Fruit fly (Drosophila melanogaster) whole organism, embryonic: Measurements from ENCODE around the gene Atat.

Experiments used
- CG10366 ChIP-seq: fragments of 200-800 bp; sonication (Bioruptor generic); IDR thresholded peaks from 2 replicates; pipeline ENCODE4 v1.3.6; 2022; ENCODE audit warnings: missing biosample characterization, missing genetic modification characterization
- CG10543 ChIP-seq: fragments of 200-800 bp; sonication (Bioruptor generic); optimal IDR thresholded peaks from 3 replicates; lab custom pipeline; 2017; ENCODE audit warnings: missing biosample characterization, mild to moderate bottlenecking, missing genetic modification characterization, moderate library complexity
- CG10979 ChIP-seq: fragments of 200-800 bp; sonication (Bioruptor generic); optimal IDR thresholded peaks from 2 replicates; lab custom pipeline; 2018; ENCODE audit warnings: missing biosample characterization, mild to moderate bottlenecking, missing genetic modification characterization, moderate library complexity
- CG11504 ChIP-seq: fragments of 200-800 bp; sonication (Bioruptor generic); optimal IDR thresholded peaks from 3 replicates; lab custom pipeline; 2019; ENCODE audit warnings: missing biosample characterization, mild to moderate bottlenecking, missing genetic modification characterization, moderate library complexity
- CG11696 ChIP-seq: fragments of 200-800 bp; sonication (Bioruptor generic); IDR thresholded peaks from 2 replicates; pipeline ENCODE4 v1.3.6; 2022; ENCODE audit warnings: missing biosample characterization, missing genetic modification characterization
- CG13287 ChIP-seq: fragments of 200-800 bp; sonication (Bioruptor generic); IDR thresholded peaks from 2 replicates; pipeline ENCODE4 v1.3.6; 2022; ENCODE audit warnings: missing biosample characterization, missing genetic modification characterization; ENCODE audit not compliant: partially characterized antibody
- CG13775 ChIP-seq: fragments of 200-800 bp; sonication (Bioruptor generic); optimal IDR thresholded peaks from 3 replicates; lab custom pipeline; 2017; ENCODE audit warnings: missing biosample characterization, mild to moderate bottlenecking, missing genetic modification characterization
- CG15269 ChIP-seq: fragments of 200-800 bp; sonication (Bioruptor generic); optimal IDR thresholded peaks from 2 replicates; lab custom pipeline; 2018; ENCODE audit warnings: missing biosample characterization, mild to moderate bottlenecking, missing genetic modification characterization, moderate library complexity
- CG1603 ChIP-seq: fragments of 200-800 bp; sonication (Bioruptor generic); optimal IDR thresholded peaks from 2 replicates; lab custom pipeline; 2019; ENCODE audit warnings: missing biosample characterization, mild to moderate bottlenecking, missing genetic modification characterization, moderate library complexity
- CG17361 ChIP-seq: fragments of 200-800 bp; sonication (Bioruptor generic); IDR thresholded peaks from 3 replicates; pipeline ENCODE4 v1.3.6; 2022; ENCODE audit warnings: missing biosample characterization, missing genetic modification characterization
- CG1792 ChIP-seq: fragments of 200-800 bp; sonication (Bioruptor generic); optimal IDR thresholded peaks from 2 replicates; lab custom pipeline; 2016; ENCODE audit warnings: missing biosample characterization, missing genetic modification characterization
- CG2129 ChIP-seq: fragments of 200-800 bp; sonication (Bioruptor generic); IDR thresholded peaks from 2 replicates; pipeline ENCODE4 v1.3.6; 2022; ENCODE audit warnings: missing biosample characterization, missing genetic modification characterization; ENCODE audit not compliant: partially characterized antibody
- CG4360 ChIP-seq: fragments of 200-800 bp; sonication (Bioruptor generic); IDR thresholded peaks from 2 replicates; pipeline ENCODE4 v1.3.6; 2022; ENCODE audit warnings: missing biosample characterization, missing genetic modification characterization
- CG6654 ChIP-seq: fragments of 200-800 bp; sonication (Bioruptor generic); optimal IDR thresholded peaks from 2 replicates; lab custom pipeline; 2017; ENCODE audit warnings: missing biosample characterization, mild to moderate bottlenecking, missing genetic modification characterization
- CG6813 ChIP-seq: fragments of 200-800 bp; sonication (Bioruptor generic); optimal IDR thresholded peaks from 2 replicates; lab custom pipeline; 2017; ENCODE audit warnings: missing biosample characterization, missing genetic modification characterization, mild to moderate bottlenecking, moderate library complexity, missing genetic modification reagents
- CG7357 ChIP-seq: fragments of 200-800 bp; sonication (Bioruptor generic); IDR thresholded peaks from 3 replicates; pipeline ENCODE4 v1.3.6; 2022; ENCODE audit warnings: missing biosample characterization, missing genetic modification characterization
- CG8478 ChIP-seq: fragments of >200 bp; optimal IDR thresholded peaks from 2 replicates; lab custom pipeline; 2018
- CG9797 ChIP-seq: fragments of 200-800 bp; sonication (Bioruptor generic); optimal IDR thresholded peaks from 3 replicates; lab custom pipeline; 2018; ENCODE audit warnings: missing biosample characterization, mild to moderate bottlenecking, missing genetic modification characterization
- Dfd ChIP-seq, 2 experiments: fragments of >200 bp; optimal IDR thresholded peaks; 2 replicates each; lab custom pipeline; 2017; ENCODE audit warnings: missing biosample characterization in 2 of 2, missing genetic modification characterization in 2 of 2
- Ets65A ChIP-seq: fragments of 200-800 bp; sonication (Bioruptor generic); peaks from one replicate; lab custom pipeline; 2016; ENCODE audit warnings: missing biosample characterization, missing genetic modification characterization
- Hr3 ChIP-seq: fragments of 200-800 bp; sonication (Bioruptor generic); optimal IDR thresholded peaks from 3 replicates; lab custom pipeline; 2016; ENCODE audit warnings: missing biosample characterization, missing genetic modification characterization
- MESR4 ChIP-seq: fragments of 200-800 bp; sonication (Bioruptor generic); optimal IDR thresholded peaks from 2 replicates; lab custom pipeline; 2018; ENCODE audit warnings: missing biosample characterization, mild to moderate bottlenecking, missing genetic modification characterization, moderate library complexity
- Med ChIP-seq: fragments of 200-800 bp; sonication (Bioruptor generic); peaks from one replicate; lab custom pipeline; 2016; ENCODE audit warnings: missing biosample characterization, missing genetic modification characterization, mild to moderate bottlenecking, inconsistent platforms, moderate library complexity
- Pdp1 ChIP-seq, 2 experiments: fragments of 200-800 bp; sonication (Bioruptor generic); optimal IDR thresholded peaks; 3 replicates each; lab custom pipeline; 2016; ENCODE audit warnings: missing biosample characterization in 2 of 2, missing genetic modification characterization in 2 of 2, mild to moderate bottlenecking in 1 of 2, moderate library complexity in 1 of 2
- Usf ChIP-seq: fragments of 200-800 bp; sonication (Bioruptor generic); optimal IDR thresholded peaks from 2 replicates; lab custom pipeline; 2017; ENCODE audit warnings: missing genotype, missing biosample characterization, missing genetic modification characterization
- Xbp1 ChIP-seq: fragments of 200-800 bp; sonication (Bioruptor generic); optimal IDR thresholded peaks from 3 replicates; lab custom pipeline; 2016; ENCODE audit warnings: missing biosample characterization, mild to moderate bottlenecking, missing genetic modification characterization
- Xrp1 ChIP-seq: fragments of 200-800 bp; sonication (Bioruptor generic); IDR thresholded peaks from 2 replicates; pipeline ENCODE4 v1.3.6; 2022; ENCODE audit warnings: missing biosample characterization, missing genetic modification characterization
- YL-1 ChIP-seq: fragments of 200-800 bp; sonication (Bioruptor generic); optimal IDR thresholded peaks from 3 replicates; lab custom pipeline; 2017; ENCODE audit warnings: missing biosample characterization, mild to moderate bottlenecking, missing genetic modification characterization
- chm ChIP-seq: fragments of 200-800 bp; sonication (Bioruptor generic); IDR thresholded peaks from 2 replicates; pipeline ENCODE4 v1.3.6; 2022; ENCODE audit warnings: missing biosample characterization, missing genetic modification characterization
- ewg ChIP-seq: fragments of 200-800 bp; sonication (Bioruptor generic); optimal IDR thresholded peaks from 3 replicates; lab custom pipeline; 2017; ENCODE audit warnings: mild to moderate bottlenecking, missing biosample characterization, missing genetic modification reagents, missing genetic modification characterization
- grn ChIP-seq: fragments of 200-800 bp; sonication (Bioruptor generic); optimal IDR thresholded peaks from 3 replicates; lab custom pipeline; 2017; ENCODE audit warnings: missing biosample characterization, missing genetic modification characterization
- hbn ChIP-seq: fragments of 200-800 bp; sonication (Bioruptor generic); IDR thresholded peaks from 2 replicates; pipeline ENCODE4 v1.3.6; 2022; ENCODE audit warnings: missing biosample characterization, missing genetic modification characterization; ENCODE audit not compliant: partially characterized antibody
- hth ChIP-seq: fragments of >200 bp; optimal IDR thresholded peaks from 2 replicates; lab custom pipeline; 2017; ENCODE audit warnings: inconsistent platforms
- kni ChIP-seq: fragments of 200-800 bp; sonication (Bioruptor generic); optimal IDR thresholded peaks from 3 replicates; lab custom pipeline; 2017; ENCODE audit warnings: mild to moderate bottlenecking, missing biosample characterization, missing genetic modification reagents, missing genetic modification characterization
- mam ChIP-seq: fragments of 200-800 bp; sonication (Bioruptor generic); optimal IDR thresholded peaks from 3 replicates; lab custom pipeline; 2016; ENCODE audit warnings: missing biosample characterization, missing genetic modification characterization
- prd ChIP-seq, 3 experiments: fragments of >200 bp in 2 of 3; fragments of 200-800 bp in 1 of 3; sonication (Bioruptor generic) in 1 of 3; optimal IDR thresholded peaks in 2 of 3; IDR thresholded peaks in 1 of 3; 2 replicates in 2 of 3; 3 replicates in 1 of 3; pipeline versions ENCODE4 v1.3.6 to Lab custom; 2017 to 2022; ENCODE audit warnings: missing biosample characterization in 1 of 3, missing genetic modification characterization in 1 of 3
- psq ChIP-seq: fragments of 200-800 bp; sonication (Bioruptor generic); optimal IDR thresholded peaks from 2 replicates; lab custom pipeline; 2017; ENCODE audit warnings: missing biosample characterization, missing genetic modification characterization
- ro ChIP-seq: fragments of 200-800 bp; sonication (Bioruptor generic); IDR thresholded peaks from 2 replicates; pipeline ENCODE4 v1.3.6; 2022; ENCODE audit warnings: missing biosample characterization, missing genetic modification characterization
- ssp ChIP-seq: fragments of 200-800 bp; sonication (Bioruptor generic); IDR thresholded peaks from 2 replicates; pipeline ENCODE4 v1.3.6; 2022; ENCODE audit warnings: missing biosample characterization, missing genetic modification characterization
- tin ChIP-seq: fragments of 200-800 bp; sonication (Bioruptor generic); optimal IDR thresholded peaks from 3 replicates; lab custom pipeline; 2016; ENCODE audit warnings: missing biosample characterization, missing genetic modification characterization
- usp ChIP-seq: fragments of >200 bp; optimal IDR thresholded peaks from 2 replicates; lab custom pipeline; 2017; ENCODE audit warnings: missing biosample characterization, missing genetic modification characterization
- wdn ChIP-seq: fragments of 200-800 bp; sonication (Bioruptor generic); IDR thresholded peaks from 2 replicates; pipeline ENCODE4 v1.3.6; 2022; ENCODE audit warnings: missing biosample characterization, missing genetic modification characterization
- z ChIP-seq: fragments of 200-800 bp; sonication (Bioruptor generic); IDR thresholded peaks from 3 replicates; pipeline ENCODE4 v1.3.6; 2022; ENCODE audit warnings: missing biosample characterization, missing genetic modification characterization

Atat gene

DNA sequence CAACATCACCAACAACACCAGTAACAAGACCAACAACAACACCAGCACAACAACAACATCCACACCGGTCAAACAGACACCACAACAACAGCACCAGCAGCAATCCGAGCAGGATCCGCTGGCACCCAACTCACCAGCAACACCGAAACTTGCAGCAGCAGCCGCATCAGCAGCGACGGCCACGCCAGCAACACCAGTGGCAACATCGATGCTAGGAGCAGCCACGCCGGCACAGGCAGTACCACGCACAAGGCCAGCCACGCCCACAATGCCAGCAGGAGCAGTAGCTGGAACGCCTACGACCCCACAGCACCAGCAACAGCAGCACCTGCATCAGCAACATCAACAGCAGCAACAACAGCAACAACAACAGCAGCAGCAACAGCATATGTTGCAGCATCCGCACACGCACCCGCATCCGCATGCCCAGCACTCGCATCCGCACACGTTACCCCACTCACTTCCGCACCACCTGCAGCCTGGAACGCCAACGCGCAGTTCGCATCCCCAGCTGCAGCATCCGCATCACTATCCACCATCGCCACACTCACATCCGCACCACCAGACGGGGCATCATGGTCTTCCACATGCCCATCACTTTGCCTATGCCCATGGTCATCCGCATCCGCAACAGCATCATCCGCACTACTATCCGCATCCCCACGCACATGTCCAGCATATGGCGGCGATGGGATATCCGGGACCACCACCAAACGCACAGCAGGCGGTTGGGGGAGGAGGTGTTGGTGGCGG is 44.8 kb upstream of the Atat start:
- no peak for TF ChIP-seq Pdp1 (GFP tag; optimal IDR thresholded peaks at IDR 0.05; lab: Kevin White, UChicago)
- no peak for TF ChIP-seq Hr3 (GFP tag; lab: Kevin White, UChicago)
- no peak for TF ChIP-seq kni (GFP tag; lab: Kevin White, UChicago)
- TF ChIP-seq z (GFP tag; lab: Robert Waterston, UW) = no peak
- TF ChIP-seq Xbp1 (GFP tag; lab: Kevin White, UChicago) = no peak
- TF ChIP-seq psq (GFP tag; lab: Kevin White, UChicago) = no peak
- no peak for TF ChIP-seq YL-1
- no peak for TF ChIP-seq CG1792 (GFP tag; lab: Kevin White, UChicago)
- TF ChIP-seq CG6654 (GFP tag; lab: Kevin White, UChicago) = no peak
- peak in 1 of 2 experiments; percentile 90 for TF ChIP-seq Dfd (GFP tag; optimal IDR thresholded peaks at IDR 0.05; lab: Kevin White, UChicago)
- TF ChIP-seq Ets65A = peak; percentile 93
- no peak for TF ChIP-seq hbn (GFP tag; lab: Robert Waterston, UW)
- no peak for TF ChIP-seq CG6813 (GFP tag; lab: Kevin White, UChicago)
- TF ChIP-seq ro = no peak
- TF ChIP-seq CG4360 (GFP tag; lab: Robert Waterston, UW) = peak; percentile 25; the same call in 1 of the 2 replicates
- no peak for TF ChIP-seq wdn
- no peak for TF ChIP-seq mam (GFP tag; lab: Kevin White, UChicago)
- no peak for TF ChIP-seq MESR4 (GFP tag; lab: Kevin White, UChicago)
- no peak for TF ChIP-seq prd (optimal IDR thresholded peaks at IDR 0.05; lab: Kevin White, UChicago)
- no peak for TF ChIP-seq prd (GFP tag; IDR thresholded peaks at IDR 0.05; lab: Robert Waterston, UW)
- TF ChIP-seq CG17361 (GFP tag; lab: Robert Waterston, UW) = no peak
- TF ChIP-seq tin = no peak
- TF ChIP-seq CG10543 (GFP tag; lab: Kevin White, UChicago) = no peak
- TF ChIP-seq Xrp1 (GFP tag; lab: Robert Waterston, UW) = no peak
- no peak for TF ChIP-seq CG11696
- no peak for TF ChIP-seq ewg (GFP tag; lab: Kevin White, UChicago)
- no peak for TF ChIP-seq CG2129
- no peak for TF ChIP-seq CG7357 (GFP tag; lab: Robert Waterston, UW)
- TF ChIP-seq CG8478 (lab: Kevin White, UChicago) = peak; percentile 66
- TF ChIP-seq grn (GFP tag; lab: Kevin White, UChicago) = no peak
- no peak for TF ChIP-seq CG10979 (tag; lab: Kevin White, UChicago)
- no peak for TF ChIP-seq CG10366 (GFP tag; lab: Robert Waterston, UW)
- no peak for TF ChIP-seq CG9797 (GFP tag; lab: Kevin White, UChicago)
- no peak for TF ChIP-seq hth (lab: Kevin White, UChicago)
- no peak for TF ChIP-seq CG11504
- no peak for TF ChIP-seq CG1603 (tag; lab: Kevin White, UChicago)
- TF ChIP-seq ssp (GFP tag; lab: Robert Waterston, UW) = no peak
- TF ChIP-seq Usf (GFP tag; lab: Kevin White, UChicago) = no peak
- no peak for TF ChIP-seq CG15269 (tag; lab: Kevin White, UChicago)
- TF ChIP-seq chm (GFP tag; lab: Robert Waterston, UW) = no peak
- TF ChIP-seq Med (GFP tag; lab: Kevin White, UChicago) = peak; percentile 53
- no peak for TF ChIP-seq CG13287 (GFP tag; lab: Robert Waterston, UW)
- peak; percentile 83 for TF ChIP-seq CG13775 (GFP tag; lab: Kevin White, UChicago)
- no peak for TF ChIP-seq usp (GFP tag; lab: Kevin White, UChicago)
